Worm (Caenorhabditis elegans): ENCODE data around the gene drl-1.
A peak's percentile ranks its signal among the peaks of the same experiment; 100 is the strongest.

The drl-1 gene

DNA sequence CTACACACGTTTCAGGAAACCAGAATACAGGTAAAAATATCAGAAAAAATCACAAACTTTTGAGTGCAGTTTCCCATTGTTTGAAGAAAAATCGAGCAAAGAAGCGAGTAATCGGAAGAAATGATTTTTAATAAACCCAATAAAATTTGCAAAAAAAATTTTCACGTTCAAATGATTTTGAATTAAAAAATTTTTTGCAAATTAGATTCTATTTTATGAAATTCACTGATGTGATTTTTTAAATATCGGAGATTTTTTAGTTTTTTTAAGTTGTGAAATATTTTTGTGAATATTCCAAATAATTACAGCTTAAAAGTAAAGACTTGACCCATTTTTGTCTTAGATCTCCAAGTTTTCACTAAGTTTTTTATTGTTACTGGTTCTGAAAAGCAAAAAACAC lies 26.7 kb upstream of the drl-1 start, which contains the start of gene pnp-1:
pnp-1 (minus strand) TSS at position 101 of the 400 bp plus-strand sequence.
- TF ChIP-seq athp-1 (tag; optimal IDR thresholded peaks at IDR 0.05) (no peak), ceh-100 (GFP tag; IDR thresholded peaks at IDR 0.05) (no peak), D2030.7 (GFP tag; IDR thresholded peaks at IDR 0.05) (no peak), madf-6 (GFP tag; IDR thresholded peaks at IDR 0.05) (no peak), B0261.1 (tag; optimal IDR thresholded peaks at IDR 0.05) (no peak), B0035.1 (tag; optimal IDR thresholded peaks at IDR 0.05) (no peak), atf-7 (tag; optimal IDR thresholded peaks at IDR 0.05) (no peak), sdz-38 (tag; optimal IDR thresholded peaks at IDR 0.05) (no peak), F23B12.7 (tag; optimal IDR thresholded peaks at IDR 0.05; ENCODE audit: insufficient read depth) (no peak), egl-18 (GFP tag; IDR thresholded peaks at IDR 0.05) (no peak), hlh-12 (tag; optimal IDR thresholded peaks at IDR 0.05) (no peak)

DNA sequence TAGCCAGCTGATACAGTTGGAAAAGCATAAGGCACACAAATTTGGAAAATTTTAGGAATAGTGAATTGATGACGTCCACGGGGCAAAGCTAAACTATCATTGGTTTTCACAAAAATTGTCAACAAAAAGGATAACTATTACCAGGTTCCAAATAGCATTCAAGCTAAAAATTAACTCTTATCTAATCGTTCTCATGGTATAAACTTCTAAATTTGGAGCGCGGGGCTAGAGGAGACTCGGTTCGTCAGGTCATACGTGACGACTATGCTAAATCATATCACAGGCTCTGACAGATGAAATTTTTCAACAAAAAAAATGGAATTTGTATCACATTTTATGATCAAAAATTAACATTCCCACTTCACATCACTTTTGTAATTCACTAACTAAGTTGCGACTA lies 25.7 kb upstream of the drl-1 start:
- TF ChIP-seq ets-4 (GFP tag; optimal IDR thresholded peaks at IDR 0.05) (no peak), F52B5.7 (tag; optimal IDR thresholded peaks at IDR 0.05) (no peak), Y53F4B.3 (GFP tag; IDR thresholded peaks at IDR 0.05) (no peak), somi-1 (GFP tag; optimal IDR thresholded peaks at IDR 0.05) (no peak)

DNA sequence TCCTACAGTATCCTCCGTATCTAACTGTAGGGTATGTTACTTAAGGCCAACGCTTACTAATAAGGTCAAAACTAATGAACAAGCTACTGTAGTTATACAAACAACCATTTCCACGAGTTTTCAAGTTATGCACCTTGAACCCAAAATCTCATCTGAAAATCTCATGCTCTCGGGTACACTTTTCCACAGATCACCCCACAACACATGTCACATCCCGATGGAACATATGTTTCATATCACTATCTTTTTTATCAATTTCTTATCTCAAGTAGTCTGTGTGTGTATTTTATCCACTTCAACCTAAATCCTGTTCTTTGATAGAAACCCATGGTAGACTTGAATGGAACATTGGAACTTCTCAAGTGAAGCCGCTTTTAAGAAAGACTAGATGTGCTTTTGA lies 24.6 kb upstream of the drl-1 start:
- TF ChIP-seq Y53G8AR.9 (GFP tag; conservative IDR thresholded peaks at IDR 0.05) (no peak), hrde-1 (tag; optimal IDR thresholded peaks at IDR 0.05; ENCODE audit: borderline replicate concordance) (no peak), cebp-1 (GFP tag; IDR thresholded peaks at IDR 0.05) (no peak), cebp-1 (tag; optimal IDR thresholded peaks at IDR 0.05) (no peak), nhr-80 (tag; optimal IDR thresholded peaks at IDR 0.05) (no peak)

DNA sequence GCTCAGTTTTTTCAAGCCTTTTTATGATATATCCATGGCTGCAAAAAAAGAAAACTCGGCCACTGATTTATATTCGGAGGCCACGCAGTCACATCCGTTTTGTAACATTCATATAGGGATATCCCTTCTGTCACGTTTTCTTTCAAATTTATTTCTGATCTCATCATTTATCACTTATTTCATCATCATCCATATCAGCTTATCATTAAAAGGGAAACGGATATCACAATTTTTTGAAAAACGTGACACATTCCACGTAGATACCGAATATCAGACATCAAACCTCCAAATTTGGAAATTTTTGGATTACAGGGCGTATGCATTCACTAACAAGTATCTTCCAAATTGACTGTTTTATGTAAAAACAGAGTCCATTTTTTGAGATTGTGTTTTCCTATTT lies 22.1 kb upstream of the drl-1 start:
- no peak for TF ChIP-seq cebp-2 (GFP tag; IDR thresholded peaks at IDR 0.05)
- TF ChIP-seq zim-3 (tag; optimal IDR thresholded peaks at IDR 0.05), result no peak
- TF ChIP-seq F55B11.4 (tag; optimal IDR thresholded peaks at IDR 0.05; ENCODE audit: borderline replicate concordance, insufficient read depth), result no peak
- no peak for TF ChIP-seq cebp-1 (GFP tag; IDR thresholded peaks at IDR 0.05)
- TF ChIP-seq cebp-1 (tag; optimal IDR thresholded peaks at IDR 0.05), result peak; percentile 55
- no peak for TF ChIP-seq somi-1 (GFP tag; optimal IDR thresholded peaks at IDR 0.05)
- TF ChIP-seq lin-54 (GFP tag; optimal IDR thresholded peaks at IDR 0.05), result no peak

DNA sequence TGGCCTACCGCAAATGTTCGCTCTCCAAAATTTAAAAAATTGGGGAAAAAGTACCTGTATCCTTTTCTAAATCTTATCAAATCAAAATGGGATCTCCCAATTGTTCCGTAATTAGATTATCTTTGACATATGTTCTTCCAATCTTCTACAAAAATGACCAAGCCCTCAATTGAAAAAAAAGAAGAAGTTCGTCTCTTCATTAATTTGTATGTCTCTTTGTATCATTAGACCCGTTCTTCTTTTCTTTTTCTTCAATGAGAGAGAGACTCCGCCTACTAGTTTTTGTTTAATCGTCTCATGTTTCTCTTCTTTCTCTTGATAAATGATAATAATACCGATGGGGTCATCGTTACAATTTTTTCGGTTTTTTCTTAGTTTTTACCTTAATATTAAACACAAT lies 21.6 kb upstream of the drl-1 start:
- no peak for TF ChIP-seq Y95B8A.8 (GFP tag; IDR thresholded peaks at IDR 0.05)
- TF ChIP-seq die-1 (tag; optimal IDR thresholded peaks at IDR 0.05), result no peak
- TF ChIP-seq ceh-40 (GFP tag; IDR thresholded peaks at IDR 0.05), result no peak
- TF ChIP-seq madf-10 (tag; optimal IDR thresholded peaks at IDR 0.05), result no peak
- no peak for TF ChIP-seq fkh-3 (tag; optimal IDR thresholded peaks at IDR 0.05)
- TF ChIP-seq Y67H2A.10 (GFP tag; conservative IDR thresholded peaks at IDR 0.05), result no peak

DNA sequence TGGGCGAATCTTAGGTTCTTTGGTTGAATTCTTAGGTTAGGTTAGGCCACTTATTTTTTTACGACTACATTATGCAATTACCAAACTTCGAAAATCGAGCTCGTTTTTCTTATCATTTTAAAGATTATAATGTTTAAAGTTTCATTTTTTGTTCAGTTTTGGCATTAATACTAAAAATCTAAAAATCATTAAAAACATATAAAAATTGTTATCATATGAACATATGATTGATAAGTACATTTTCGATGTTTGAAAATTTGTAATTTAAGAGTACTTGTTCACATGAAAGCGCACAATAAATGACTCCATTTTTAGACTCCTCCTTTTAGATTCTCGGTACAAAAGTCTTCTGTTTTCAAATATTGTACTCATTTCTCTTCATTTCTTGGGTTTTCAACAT lies 19.8 kb upstream of the drl-1 start:
- TF ChIP-seq zfh-2 (GFP tag; conservative IDR thresholded peaks at IDR 0.05), result no peak

All from whole organism, young adult.